Worm (Caenorhabditis elegans): ENCODE data around the gene eelo-1.
A peak's percentile ranks its signal among the peaks of the same experiment; 100 is the strongest.

The eelo-1 gene

ce11 chrIII:1601464-1602169 lies 43.3 kb upstream of the eelo-1 start (continued):
- TF ChIP-seq ceh-6 (GFP tag; optimal IDR thresholded peaks at IDR 0.05) (peak; percentile 71), pax-1 (tag; optimal IDR thresholded peaks at IDR 0.05) (no peak), unc-55 (GFP tag; optimal IDR thresholded peaks at IDR 0.05) (no peak), dmd-4 (tag; optimal IDR thresholded peaks at IDR 0.05; ENCODE audit: borderline replicate concordance) (peak; percentile 55), npax-4 (tag; optimal IDR thresholded peaks at IDR 0.05) (peak; percentile 50), ceh-14 (tag; optimal IDR thresholded peaks at IDR 0.05) (peak; percentile 74), sdc-2 (tag; optimal IDR thresholded peaks at IDR 0.05) (peak; percentile 57), elt-2 (tag; optimal IDR thresholded peaks at IDR 0.05) (peak; percentile 52), C38D4.7 (GFP tag; optimal IDR thresholded peaks at IDR 0.05) (peak; percentile 52), unc-42 (tag; optimal IDR thresholded peaks at IDR 0.05) (no peak), ceh-45 (GFP tag; IDR thresholded peaks at IDR 0.05) (no peak), unc-86 (tag; optimal IDR thresholded peaks at IDR 0.05) (peak; percentile 28), ama-1 (optimal IDR thresholded peaks at IDR 0.05) (no peak), hlh-15 (tag; optimal IDR thresholded peaks at IDR 0.05) (no peak), hlh-13 (GFP tag; optimal IDR thresholded peaks at IDR 0.05) (peak; percentile 46), ceh-48 (tag; optimal IDR thresholded peaks at IDR 0.05) (peak; percentile 44), hlh-6 (tag; optimal IDR thresholded peaks at IDR 0.05) (peak; percentile 70), pha-4 (tag; optimal IDR thresholded peaks at IDR 0.05) (no peak), ceh-9 (tag; optimal IDR thresholded peaks at IDR 0.05) (no peak), hlh-8 (tag; optimal IDR thresholded peaks at IDR 0.05) (no peak), odd-2 (tag; optimal IDR thresholded peaks at IDR 0.05) (peak; percentile 43), ref-2 (tag; optimal IDR thresholded peaks at IDR 0.05) (peak; percentile 60), ceh-31 (tag; optimal IDR thresholded peaks at IDR 0.05) (peak; percentile 47), unc-3 (GFP tag; conservative IDR thresholded peaks at IDR 0.05) (peak; percentile 63; the same call in 1 of the 2 replicates), unc-3 (tag; optimal IDR thresholded peaks at IDR 0.05) (no peak), ahr-1 (tag; optimal IDR thresholded peaks at IDR 0.05) (no peak), nhr-11 (tag; optimal IDR thresholded peaks at IDR 0.05) (no peak), nhr-232 (tag; optimal IDR thresholded peaks at IDR 0.05) (peak; percentile 77), zip-5 (tag; optimal IDR thresholded peaks at IDR 0.05) (peak; percentile 37), pha-2 (tag; optimal IDR thresholded peaks at IDR 0.05) (no peak), ceh-19 (GFP tag; optimal IDR thresholded peaks at IDR 0.05) (peak; percentile 66), fkh-10 (GFP tag; optimal IDR thresholded peaks at IDR 0.05) (no peak), F13H6.1 (tag; optimal IDR thresholded peaks at IDR 0.05) (no peak), K02D7.2 (tag; optimal IDR thresholded peaks at IDR 0.05) (peak; percentile 65), ttx-3 (tag; optimal IDR thresholded peaks at IDR 0.05) (peak; percentile 25), tbx-7 (tag; optimal IDR thresholded peaks at IDR 0.05) (no peak), ceh-30 (tag; optimal IDR thresholded peaks at IDR 0.05) (peak; percentile 50), dve-1 (tag; optimal IDR thresholded peaks at IDR 0.05) (no peak), rnt-1 (tag; optimal IDR thresholded peaks at IDR 0.05) (peak; percentile 29), pros-1 (tag; optimal IDR thresholded peaks at IDR 0.05) (no peak), lim-6 (tag; optimal IDR thresholded peaks at IDR 0.05) (peak; percentile 21), nfya-1 (tag; optimal IDR thresholded peaks at IDR 0.05) (no peak), ceh-22 (tag; optimal IDR thresholded peaks at IDR 0.05) (no peak), sox-4 (tag; optimal IDR thresholded peaks at IDR 0.05) (peak; percentile 74), C08G9.2 (tag; optimal IDR thresholded peaks at IDR 0.05) (peak; percentile 54), ceh-2 (tag; optimal IDR thresholded peaks at IDR 0.05) (peak; percentile 18), fax-1 (tag; optimal IDR thresholded peaks at IDR 0.05) (peak; percentile 21), ceh-34 (tag; optimal IDR thresholded peaks at IDR 0.05) (peak; percentile 50), pat-9 (tag; optimal IDR thresholded peaks at IDR 0.05) (peak; percentile 74), hlh-30 (tag; optimal IDR thresholded peaks at IDR 0.05; ENCODE audit: insufficient read depth) (no peak), lin-11 (tag; optimal IDR thresholded peaks at IDR 0.05) (peak; percentile 68), che-1 (tag; optimal IDR thresholded peaks at IDR 0.05) (peak; percentile 78), ceh-18 (tag; optimal IDR thresholded peaks at IDR 0.05) (peak; percentile 62)

All from whole organism, late embryonic.